Worm (Caenorhabditis elegans) whole organism, dauer: Measurements from ENCODE around the gene nstp-5.
"Not testable (repeated sequence)": the region's sequence is repeated elsewhere in the genome, so short reads cannot be mapped to it uniquely, and the experiment has no call there.

Experiments used
- unc-62 ChIP-seq: sonication (generic microtip); optimal IDR thresholded peaks from 2 replicates; lab custom pipeline; 2017; ENCODE audit warnings: missing biosample characterization, missing genetic modification reagents, missing genetic modification characterization

nstp-5 gene

ce11 chrIV:12849030-12849560 lies 6.3 kb upstream of the nstp-5 start, which contains the start of gene srf-3:
srf-3 (plus strand) TSS chrIV:12849510.
- no peak for TF ChIP-seq unc-62 (GFP tag; lab: Kevin White, UChicago)

ce11 chrIV:12854372-12855114 lies 805 bp upstream of the nstp-5 start:
- no peak for TF ChIP-seq unc-62 (GFP tag; lab: Kevin White, UChicago)

ce11 chrIV:12859797-12860196 lies 4.4 kb downstream of the nstp-5 start, which contains the start of gene gcy-18:
gcy-18 (plus strand) TSS chrIV:12860097.
- TF ChIP-seq unc-62 (GFP tag; lab: Kevin White, UChicago) = no peak

ce11 chrIV:12865884-12866283 lies 10.5 kb downstream of the nstp-5 start, which contains the start of gene clec-186:
clec-186 (plus strand) TSS chrIV:12866109.
- no peak for TF ChIP-seq unc-62 (GFP tag; lab: Kevin White, UChicago)

ce11 chrIV:12869383-12869782 lies 14.0 kb downstream of the nstp-5 start:
- TF ChIP-seq unc-62 (GFP tag; lab: Kevin White, UChicago) = no peak

ce11 chrIV:12869812-12870211 lies 14.5 kb downstream of the nstp-5 start:
- TF ChIP-seq unc-62 (GFP tag; lab: Kevin White, UChicago) = no peak

ce11 chrIV:12870315-12870714 lies 15.0 kb downstream of the nstp-5 start:
- no peak for TF ChIP-seq unc-62 (GFP tag; lab: Kevin White, UChicago)

ce11 chrIV:12871445-12871947 lies 16.1 kb downstream of the nstp-5 start, which contains the start of gene clec-187:
clec-187 (minus strand) TSS chrIV:12871495.
- no peak for TF ChIP-seq unc-62 (GFP tag; lab: Kevin White, UChicago)

- not testable (repeated sequence) for TF ChIP-seq unc-62 (GFP tag; lab: Kevin White, UChicago)
Observed at ce11 chrIV:12875260-12875659, 19.9 kb downstream of the nstp-5 start, which contains the start of gene ZK896.1. ZK896.1 (minus strand) TSS chrIV:12875360.

ce11 chrIV:12876558-12876957 lies 21.2 kb downstream of the nstp-5 start:
- no peak for TF ChIP-seq unc-62 (GFP tag; lab: Kevin White, UChicago)

ce11 chrIV:12879557-12879956 lies 24.2 kb downstream of the nstp-5 start, which contains the start of gene ZK896.5:
ZK896.5 (minus strand) TSS chrIV:12879645.
- TF ChIP-seq unc-62 (GFP tag; lab: Kevin White, UChicago) = no peak

ce11 chrIV:12883190-12883589 lies 27.8 kb downstream of the nstp-5 start, which contains the start of gene ZK896.4:
ZK896.4 (minus strand) TSS chrIV:12883290.
- no peak for TF ChIP-seq unc-62 (GFP tag; lab: Kevin White, UChicago)

- TF ChIP-seq unc-62 (GFP tag; lab: Kevin White, UChicago) = no peak
Observed at ce11 chrIV:12886012-12886411, 30.7 kb downstream of the nstp-5 start.

- no peak for TF ChIP-seq unc-62 (GFP tag; lab: Kevin White, UChicago)
Observed at ce11 chrIV:12890445-12890844, 35.1 kb downstream of the nstp-5 start, which contains the start of gene K08D8.6. K08D8.6 (minus strand) TSS chrIV:12890508.

- TF ChIP-seq unc-62 (GFP tag; lab: Kevin White, UChicago) = no peak
Observed at ce11 chrIV:12891080-12891479, 35.7 kb downstream of the nstp-5 start.

- TF ChIP-seq unc-62 (GFP tag; lab: Kevin White, UChicago) = no peak
Observed at ce11 chrIV:12892194-12892593, 36.8 kb downstream of the nstp-5 start, which contains the start of gene K08D8.1. K08D8.1 (plus strand) TSS chrIV:12892494.
